Worm (Caenorhabditis elegans) whole organism, L1 larva: ENCODE results near the gene pola-1.
A peak's percentile ranks its signal among the peaks of the same experiment; 100 is the strongest.

Experiments used
- C16A3.4 ChIP-seq: fragments of 150-350 bp; optimal IDR thresholded peaks from 2 replicates; lab custom pipeline; 2014; ENCODE audit warnings: missing biosample characterization, missing genetic modification characterization
- C34B4.2 ChIP-seq: sonication (generic microtip); optimal IDR thresholded peaks from 2 replicates; lab custom pipeline; 2017; ENCODE audit warnings: mild to moderate bottlenecking, missing genetic modification characterization, missing compliant biosample characterization
- Y116A8C.19 ChIP-seq: sonication (generic microtip); optimal IDR thresholded peaks from 2 replicates; lab custom pipeline; 2016; ENCODE audit warnings: missing compliant biosample characterization, missing genetic modification characterization, borderline replicate concordance
- aha-1 ChIP-seq: fragments of 150-350 bp; optimal IDR thresholded peaks from 2 replicates; lab custom pipeline; 2014; ENCODE audit warnings: missing biosample characterization, missing genetic modification characterization
- aly-2 ChIP-seq: fragments of 150-350 bp; optimal IDR thresholded peaks from 2 replicates; lab custom pipeline; 2014; ENCODE audit warnings: missing biosample characterization, missing genetic modification characterization
- blmp-1 ChIP-seq: fragments of 150-350 bp; optimal IDR thresholded peaks from 2 replicates; lab custom pipeline; 2014; ENCODE audit warnings: missing biosample characterization, missing genetic modification characterization
- ceh-82 ChIP-seq, 3 experiments: fragments of 150-350 bp in 1 of 3; sonication (generic microtip) in 2 of 3; optimal IDR thresholded peaks; 2 replicates each; lab custom pipeline; 2014 to 2017; ENCODE audit warnings: missing biosample characterization in 3 of 3, missing genetic modification characterization in 3 of 3
- dpl-1 ChIP-seq, 3 experiments: fragments of 150-350 bp in 2 of 3; sonication (generic microtip) in 1 of 3; optimal IDR thresholded peaks; 2 replicates each; lab custom pipeline; 2014 to 2017; ENCODE audit warnings: missing biosample characterization in 3 of 3, missing genetic modification characterization in 3 of 3, missing genetic modification reagents in 3 of 3
- efl-3 ChIP-seq: fragments of 200-800 bp; sonication (Bioruptor generic); optimal IDR thresholded peaks from 2 replicates; lab custom pipeline; 2018; ENCODE audit warnings: mild to moderate bottlenecking, missing genetic modification characterization, missing compliant biosample characterization
- elt-2 ChIP-seq: sonication (generic microtip); optimal IDR thresholded peaks from 2 replicates; lab custom pipeline; 2016; ENCODE audit warnings: missing genetic modification characterization, mild to moderate bottlenecking, inconsistent platforms, missing compliant biosample characterization, missing genetic modification reagents
- ets-5 ChIP-seq: fragments of 200-800 bp; sonication (Bioruptor generic); IDR thresholded peaks from 2 replicates; pipeline ENCODE4 v1.3.6; 2022; ENCODE audit warnings: missing genetic modification characterization, missing compliant biosample characterization
- fos-1 ChIP-seq: fragments of 150-350 bp; optimal IDR thresholded peaks from 2 replicates; lab custom pipeline; 2014; ENCODE audit warnings: missing biosample characterization, missing genetic modification characterization
- hlh-4 ChIP-seq: sonication (generic microtip); optimal IDR thresholded peaks from 2 replicates; lab custom pipeline; 2016; ENCODE audit warnings: mild to moderate bottlenecking, missing genetic modification characterization, missing compliant biosample characterization
- lin-13 ChIP-seq: fragments of 150-350 bp; optimal IDR thresholded peaks from 2 replicates; lab custom pipeline; 2014; ENCODE audit warnings: missing biosample characterization, missing genetic modification reagents, missing genetic modification characterization
- lin-14 ChIP-seq: fragments of 200-800 bp; sonication (Bioruptor generic); optimal IDR thresholded peaks from 2 replicates; lab custom pipeline; 2018; ENCODE audit warnings: mild to moderate bottlenecking, missing genetic modification characterization, moderate library complexity, missing compliant biosample characterization
- lin-15B ChIP-seq: fragments of 150-350 bp; sonication (generic microtip); optimal IDR thresholded peaks from 3 replicates; lab custom pipeline; 2014; ENCODE audit warnings: missing biosample characterization, missing genetic modification characterization
- lin-39 ChIP-seq: fragments of 150-350 bp; optimal IDR thresholded peaks from 2 replicates; lab custom pipeline; 2014; ENCODE audit warnings: missing biosample characterization, missing genetic modification reagents, missing genetic modification characterization
- mab-9 ChIP-seq: fragments of 200-800 bp; sonication (Bioruptor generic); IDR thresholded peaks from 2 replicates; pipeline ENCODE4 v1.3.6; 2022; ENCODE audit warnings: missing genetic modification reagents, missing genetic modification characterization, missing compliant biosample characterization
- mep-1 ChIP-seq: fragments of 150-350 bp; optimal IDR thresholded peaks from 2 replicates; lab custom pipeline; 2014; ENCODE audit warnings: missing biosample characterization, missing genetic modification characterization
- nhr-11 ChIP-seq: fragments of 150-350 bp; optimal IDR thresholded peaks from 2 replicates; lab custom pipeline; 2014; ENCODE audit warnings: missing biosample characterization, missing genetic modification characterization
- nhr-20 ChIP-seq: sonication (generic microtip); optimal IDR thresholded peaks from 2 replicates; lab custom pipeline; 2016; ENCODE audit warnings: mild to moderate bottlenecking, missing genetic modification characterization, missing compliant biosample characterization
- nhr-76 ChIP-seq: sonication (generic microtip); optimal IDR thresholded peaks from 2 replicates; lab custom pipeline; 2017; ENCODE audit warnings: missing biosample characterization, missing genetic modification characterization
- nhr-77 ChIP-seq: fragments of 150-350 bp; optimal IDR thresholded peaks from 2 replicates; lab custom pipeline; 2014; ENCODE audit warnings: missing biosample characterization, missing genetic modification characterization
- nhr-85 ChIP-seq: sonication (generic microtip); peaks from one replicate; lab custom pipeline; 2016; ENCODE audit warnings: missing genetic modification characterization, inconsistent platforms, missing compliant biosample characterization
- pag-3 ChIP-seq: sonication (generic microtip); optimal IDR thresholded peaks from 2 replicates; lab custom pipeline; 2017; ENCODE audit warnings: missing genetic modification characterization, mild to moderate bottlenecking, missing compliant biosample characterization, antibody characterized with exemption, borderline replicate concordance; ENCODE audit not compliant: insufficient read depth
- pqm-1 ChIP-seq: sonication (generic microtip); optimal IDR thresholded peaks from 3 replicates; lab custom pipeline; 2017; ENCODE audit warnings: missing biosample characterization, missing genetic modification characterization
- rnt-1 ChIP-seq: sonication (generic microtip); optimal IDR thresholded peaks from 2 replicates; lab custom pipeline; 2016; ENCODE audit warnings: mild to moderate bottlenecking, missing genetic modification characterization, moderate library complexity, missing compliant biosample characterization
- sox-4 ChIP-seq: sonication (generic microtip); optimal IDR thresholded peaks from 2 replicates; lab custom pipeline; 2016; ENCODE audit warnings: missing genetic modification characterization, missing compliant biosample characterization
- sup-37 ChIP-seq: fragments of 200-800 bp; sonication (Bioruptor generic); optimal IDR thresholded peaks from 2 replicates; lab custom pipeline; 2018; ENCODE audit warnings: mild to moderate bottlenecking, missing genetic modification characterization, missing compliant biosample characterization
- unc-62 ChIP-seq: fragments of 150-350 bp; optimal IDR thresholded peaks from 2 replicates; lab custom pipeline; 2014; ENCODE audit warnings: missing biosample characterization, missing genetic modification reagents, missing genetic modification characterization
- xbp-1 ChIP-seq: sonication (generic microtip); optimal IDR thresholded peaks from 2 replicates; lab custom pipeline; 2016; ENCODE audit warnings: missing genetic modification characterization, missing compliant biosample characterization
- zag-1 ChIP-seq: fragments of 150-350 bp; optimal IDR thresholded peaks from 2 replicates; lab custom pipeline; 2014; ENCODE audit warnings: missing biosample characterization, missing genetic modification characterization
- zip-4 ChIP-seq: fragments of 200-800 bp; sonication (Bioruptor generic); optimal IDR thresholded peaks from 2 replicates; lab custom pipeline; 2018; ENCODE audit warnings: mild to moderate bottlenecking, missing genetic modification characterization, moderate library complexity, missing compliant biosample characterization
- ztf-11 ChIP-seq, 2 experiments: sonication (generic microtip); optimal IDR thresholded peaks; 2 replicates each; lab custom pipeline; 2016 to 2017; ENCODE audit warnings: missing genetic modification characterization in 2 of 2, missing biosample characterization in 1 of 2, missing compliant biosample characterization in 1 of 2
- ztf-4 ChIP-seq: fragments of 150-350 bp; optimal IDR thresholded peaks from 2 replicates; lab custom pipeline; 2014; ENCODE audit warnings: missing biosample characterization, missing genetic modification characterization

Gene pola-1

DNA sequence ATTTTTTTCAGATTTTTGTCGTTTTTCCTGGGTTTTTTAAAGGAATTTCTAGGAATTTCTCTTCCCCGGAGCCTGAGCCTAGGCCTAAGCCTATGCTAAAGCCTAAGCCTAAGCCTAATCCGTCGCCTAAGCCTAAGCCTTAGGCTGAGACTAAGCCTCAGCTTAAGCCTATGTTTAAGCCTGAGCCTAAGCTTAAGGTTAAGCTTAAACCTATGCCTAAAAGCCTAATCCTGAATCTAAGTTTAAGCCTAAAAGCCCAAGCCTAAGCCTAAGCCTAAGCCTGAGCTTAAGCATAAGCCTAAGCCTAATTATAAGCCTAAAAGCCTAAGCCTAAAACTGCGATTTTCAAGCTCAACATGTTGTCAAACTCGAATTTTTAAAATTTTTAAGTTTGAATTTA lies 51.9 kb downstream of the pola-1 start:
- TF ChIP-seq ztf-11 (tag; optimal IDR thresholded peaks at IDR 0.05; lab: Kevin White, UChicago) = no peak
- TF ChIP-seq aha-1 (tag; lab: Kevin White, UChicago) = no peak
- no peak for TF ChIP-seq zag-1
- TF ChIP-seq hlh-4 = no peak
- no peak for TF ChIP-seq pag-3 (tag; lab: Kevin White, UChicago)
- no peak for TF ChIP-seq mep-1 (tag; lab: Kevin White, UChicago)
- no peak for TF ChIP-seq nhr-85
- no peak for TF ChIP-seq unc-62 (GFP tag; lab: Kevin White, UChicago)
- TF ChIP-seq nhr-20 = no peak
- no peak for TF ChIP-seq zip-4 (GFP tag; lab: Kevin White, UChicago)
- TF ChIP-seq blmp-1 (tag; lab: Kevin White, UChicago) = no peak
- TF ChIP-seq sox-4 (tag; lab: Kevin White, UChicago) = no peak
- no peak for TF ChIP-seq ets-5 (GFP tag; lab: Robert Waterston, UW)
- no peak for TF ChIP-seq fos-1 (tag; lab: Kevin White, UChicago)
- TF ChIP-seq lin-39 (tag; lab: Kevin White, UChicago) = no peak
- no peak for TF ChIP-seq ceh-82 (tag; optimal IDR thresholded peaks at IDR 0.05; lab: Kevin White, UChicago)
- TF ChIP-seq sup-37 (GFP tag; lab: Kevin White, UChicago) = no peak

DNA sequence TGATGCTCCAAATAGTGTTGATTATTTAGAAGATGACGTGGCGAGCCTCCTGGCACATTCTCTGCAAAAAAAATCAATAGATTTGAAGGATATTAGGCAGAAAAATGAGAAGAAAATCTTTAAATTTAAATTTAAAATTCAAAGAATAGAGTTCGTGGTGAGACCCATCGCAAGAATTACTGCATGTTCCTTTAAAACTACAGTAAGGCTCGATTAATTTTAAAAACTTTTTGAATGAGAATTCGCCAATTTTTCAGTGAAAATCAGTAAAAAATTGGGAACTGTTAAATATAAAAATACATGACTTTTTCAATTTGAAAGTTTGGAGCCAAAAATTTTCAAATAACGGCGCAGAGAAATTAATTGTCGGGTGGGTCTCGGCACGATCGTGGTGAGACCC lies 52.9 kb downstream of the pola-1 start, which contains the start of gene tra-1:
Gene tra-1, minus strand, starts transcription at position 62 of the 400 bp plus-strand sequence.
- TF ChIP-seq pqm-1 (tag; lab: Kevin White, UChicago) (no peak), nhr-85 (peak; percentile 24)

DNA sequence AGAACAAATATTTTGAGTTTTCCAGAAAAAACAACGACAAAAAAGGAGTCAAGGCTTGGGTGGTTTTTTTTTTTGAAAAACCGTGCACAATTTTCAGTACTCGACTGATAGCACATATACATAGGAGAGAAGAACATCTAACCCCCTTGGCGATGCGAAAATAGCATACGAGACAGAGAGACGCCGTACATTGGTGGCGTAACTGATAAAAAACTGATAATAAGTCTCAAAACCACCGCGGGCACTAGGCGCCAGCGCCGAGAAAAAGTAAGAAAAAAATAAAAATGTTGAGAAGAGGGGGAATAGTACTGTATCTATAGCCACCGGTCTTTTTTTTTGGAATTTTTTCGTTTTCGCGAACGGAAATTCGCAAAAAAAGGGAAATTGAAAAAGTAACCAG lies 53.3 kb downstream of the pola-1 start:
- TF ChIP-seq rnt-1 (tag; lab: Kevin White, UChicago) (no peak), elt-2 (tag; lab: Kevin White, UChicago) (peak; percentile 14)

DNA sequence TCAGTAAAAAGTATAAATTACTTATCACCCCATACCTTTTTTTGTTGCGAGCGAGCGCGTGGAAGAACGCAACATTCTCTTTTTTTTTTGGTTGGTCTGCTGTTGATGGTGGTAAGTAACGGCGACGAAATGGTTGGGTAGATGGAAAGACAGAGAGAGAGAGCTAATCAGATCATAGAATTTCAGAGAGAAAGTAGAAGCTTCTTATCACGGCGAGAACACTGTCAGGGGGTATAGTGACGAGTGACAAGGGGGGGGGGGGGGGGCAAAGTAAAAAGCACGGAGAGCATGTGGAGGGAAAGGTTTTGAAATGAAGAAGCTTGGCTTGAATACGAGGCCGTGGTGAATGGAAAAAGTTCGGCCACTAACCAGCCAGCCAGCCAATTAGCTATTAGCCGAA lies 55.1 kb downstream of the pola-1 start:
- TF ChIP-seq unc-62 (GFP tag; lab: Kevin White, UChicago) (no peak), xbp-1 (tag; lab: Kevin White, UChicago) (no peak), Y116A8C.19 (tag; lab: Kevin White, UChicago) (no peak), hlh-4 (no peak), efl-3 (no peak), nhr-77 (tag; lab: Kevin White, UChicago) (no peak), ztf-4 (tag; lab: Kevin White, UChicago) (no peak), mab-9 (no peak), nhr-11 (tag; lab: Kevin White, UChicago) (no peak), fos-1 (tag; lab: Kevin White, UChicago) (no peak), aha-1 (tag; lab: Kevin White, UChicago) (no peak), lin-15B (tag; lab: Kevin White, UChicago) (no peak)

DNA sequence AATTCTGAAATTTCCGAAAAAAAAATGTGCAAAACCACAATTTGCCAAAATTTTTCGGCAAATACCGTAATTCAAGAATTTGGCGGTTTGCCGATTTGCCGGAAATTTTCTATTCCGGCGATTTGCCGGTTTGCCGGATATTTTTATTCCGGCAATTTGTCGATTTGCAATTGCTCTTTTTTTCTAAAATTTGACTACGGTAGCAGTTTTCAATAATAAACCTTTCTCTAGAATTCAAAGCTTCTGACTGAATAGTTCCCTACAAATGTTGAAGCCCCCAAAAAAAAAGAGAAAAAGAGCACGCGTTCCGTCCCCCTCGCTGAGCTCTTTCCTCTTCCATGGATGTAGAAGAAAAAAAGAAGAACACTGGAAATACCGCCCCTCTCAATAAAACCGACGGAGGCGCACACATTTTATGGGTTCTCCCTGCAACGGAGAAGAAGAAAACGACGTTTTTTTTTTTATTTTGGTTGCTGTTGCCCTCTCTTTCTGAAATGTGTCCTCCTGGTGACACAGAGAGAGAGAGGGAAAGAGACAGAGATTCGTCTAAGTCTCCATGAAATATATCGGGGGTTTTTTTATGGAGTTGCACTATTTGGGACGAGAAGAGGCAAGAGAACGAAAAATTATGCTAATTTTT lies 58.8 kb downstream of the pola-1 start:
- TF ChIP-seq C16A3.4 (tag; lab: Kevin White, UChicago) = no peak
- no peak for TF ChIP-seq ets-5 (GFP tag; lab: Robert Waterston, UW)
- TF ChIP-seq nhr-85 = no peak
- TF ChIP-seq ztf-11 (tag; optimal IDR thresholded peaks at IDR 0.05; lab: Kevin White, UChicago) = no peak
- TF ChIP-seq dpl-1 (GFP tag; optimal IDR thresholded peaks at IDR 0.05; lab: Kevin White, UChicago) = no peak
- no peak for TF ChIP-seq ztf-4 (tag; lab: Kevin White, UChicago)
- TF ChIP-seq nhr-76 (tag; lab: Kevin White, UChicago) = no peak
- no peak for TF ChIP-seq lin-13 (GFP tag; lab: Kevin White, UChicago)
- no peak for TF ChIP-seq lin-14 (GFP tag; lab: Kevin White, UChicago)
- TF ChIP-seq xbp-1 (tag; lab: Kevin White, UChicago) = no peak
- no peak for TF ChIP-seq C34B4.2 (tag; lab: Kevin White, UChicago)
- TF ChIP-seq aly-2 (tag; lab: Kevin White, UChicago) = no peak
